Worm (Caenorhabditis elegans): Measurements from ENCODE around the gene twk-9.
A peak's percentile ranks its signal among the peaks of the same experiment; 100 is the strongest.

The twk-9 gene

DNA sequence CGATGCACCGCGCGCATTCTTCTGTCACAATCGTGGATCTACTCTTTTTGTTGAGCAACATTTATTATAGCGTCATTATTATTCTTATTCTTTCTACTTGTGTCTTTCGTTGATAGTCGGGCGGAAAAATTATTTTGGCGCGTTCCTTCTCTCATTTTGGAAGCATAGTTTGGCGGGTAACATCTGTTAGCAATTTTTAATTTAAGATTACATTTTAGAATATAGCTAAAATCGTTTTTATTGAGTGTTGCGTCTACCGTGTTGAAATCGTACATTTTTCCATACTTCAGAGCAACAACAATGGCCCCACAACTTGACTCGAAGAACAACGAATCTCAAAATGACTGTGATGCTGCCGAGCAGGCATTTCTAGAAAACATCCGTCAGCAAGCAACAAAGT lies 2.3 kb upstream of the twk-9 start, which contains the start of gene sdz-36:
TSS of gene sdz-36 (plus strand) at position 301 of the 400 bp plus-strand sequence.
- TF ChIP-seq snpc-4 (tag; optimal IDR thresholded peaks at IDR 0.05) (no peak), lin-15B (tag; optimal IDR thresholded peaks at IDR 0.05) (no peak), nhr-43 (tag; optimal IDR thresholded peaks at IDR 0.05; ENCODE audit: poor library complexity, severe bottlenecking) (no peak), mdl-1 (tag; optimal IDR thresholded peaks at IDR 0.05) (no peak), fos-1 (tag; optimal IDR thresholded peaks at IDR 0.05) (no peak), nhr-67 (tag; optimal IDR thresholded peaks at IDR 0.05) (no peak)

DNA sequence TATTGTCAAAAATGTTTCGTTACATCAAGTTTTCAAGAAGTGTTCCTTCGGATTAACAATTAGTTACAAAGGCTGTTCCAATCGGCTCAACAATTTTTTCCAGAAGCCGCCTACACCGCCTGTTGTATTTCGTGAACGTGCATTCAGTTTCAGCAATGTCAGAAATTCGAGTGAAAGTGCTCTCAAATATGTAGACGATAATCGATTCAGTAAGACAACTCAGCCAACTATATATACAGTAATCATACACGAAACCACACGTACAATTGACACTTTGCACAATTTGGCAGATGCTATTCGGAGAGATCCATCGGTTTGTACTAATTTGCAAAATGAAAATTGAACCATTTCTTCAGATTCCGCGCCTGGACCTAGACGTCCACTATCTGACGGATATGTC lies 3.5 kb downstream of the twk-9 start:
- TF ChIP-seq nhr-12 (tag; optimal IDR thresholded peaks at IDR 0.05) (no peak), fkh-2 (tag; optimal IDR thresholded peaks at IDR 0.05) (no peak), mdl-1 (tag; optimal IDR thresholded peaks at IDR 0.05) (no peak), eor-1 (tag; optimal IDR thresholded peaks at IDR 0.05) (no peak), snpc-4 (tag; optimal IDR thresholded peaks at IDR 0.05) (no peak), nhr-28 (tag; optimal IDR thresholded peaks at IDR 0.05) (no peak), egl-27 (tag; optimal IDR thresholded peaks at IDR 0.05) (no peak), ceh-82 (tag; optimal IDR thresholded peaks at IDR 0.05) (no peak), nhr-43 (tag; optimal IDR thresholded peaks at IDR 0.05; ENCODE audit: poor library complexity, severe bottlenecking) (no peak), pha-4 (tag; optimal IDR thresholded peaks at IDR 0.05) (no peak), elt-1 (tag; optimal IDR thresholded peaks at IDR 0.05) (no peak), hmg-11 (tag; optimal IDR thresholded peaks at IDR 0.05) (no peak), fos-1 (tag; optimal IDR thresholded peaks at IDR 0.05) (no peak), lin-15B (tag; optimal IDR thresholded peaks at IDR 0.05) (no peak), ZK546.5 (tag; optimal IDR thresholded peaks at IDR 0.05) (no peak)

DNA sequence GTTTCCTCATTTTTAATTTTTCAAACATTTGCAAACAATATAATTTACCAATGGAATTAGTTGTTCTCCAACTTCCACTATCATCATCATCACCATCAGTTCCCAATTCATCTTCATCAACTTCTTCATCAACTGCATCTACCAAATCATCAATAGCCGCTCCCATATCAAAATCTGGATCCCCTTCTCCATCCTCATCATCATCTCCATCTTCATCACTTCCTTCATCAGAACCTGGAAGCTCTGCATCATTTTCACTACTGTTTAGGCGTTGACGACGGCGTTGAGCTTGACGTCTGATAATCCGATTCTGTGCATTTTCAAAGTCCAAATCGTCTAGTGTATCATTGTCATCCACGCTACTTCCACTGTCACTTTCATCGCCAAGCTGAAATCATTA lies 4.9 kb downstream of the twk-9 start:
- TF ChIP-seq fkh-10 (GFP tag; optimal IDR thresholded peaks at IDR 0.05) = no peak
- TF ChIP-seq zag-1 (tag; optimal IDR thresholded peaks at IDR 0.05) = no peak
- no peak for TF ChIP-seq skn-1 (tag; optimal IDR thresholded peaks at IDR 0.05)
- TF ChIP-seq unc-39 (tag; optimal IDR thresholded peaks at IDR 0.05) = no peak
- no peak for TF ChIP-seq daf-12 (tag; optimal IDR thresholded peaks at IDR 0.05)
- TF ChIP-seq ceh-16 (tag; optimal IDR thresholded peaks at IDR 0.05) = no peak
- TF ChIP-seq ceh-82 (tag; optimal IDR thresholded peaks at IDR 0.05) = no peak
- no peak for TF ChIP-seq elt-1 (tag; optimal IDR thresholded peaks at IDR 0.05)

DNA sequence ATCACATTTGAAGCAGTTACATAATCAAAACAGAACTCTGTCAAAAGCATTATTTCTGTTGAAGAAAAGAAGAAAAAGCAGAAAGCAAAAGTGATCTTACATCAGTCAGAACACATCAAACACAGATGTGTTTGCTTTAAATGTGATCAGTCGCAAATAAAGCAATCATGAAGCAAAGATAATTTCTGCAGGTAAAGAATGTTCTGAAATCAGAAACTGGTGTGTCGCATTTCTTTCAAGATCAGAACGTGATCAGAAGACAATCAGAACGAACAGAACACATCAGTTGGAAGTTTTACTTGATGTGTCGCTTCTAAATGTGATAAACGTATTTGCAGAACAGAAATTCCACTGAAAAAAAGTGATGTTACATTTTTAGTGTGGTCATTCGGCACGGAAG lies 6.1 kb downstream of the twk-9 start:
- TF ChIP-seq nhr-23 (tag; optimal IDR thresholded peaks at IDR 0.05) = no peak
- TF ChIP-seq pha-4 (tag; optimal IDR thresholded peaks at IDR 0.05) = peak; percentile 22

DNA sequence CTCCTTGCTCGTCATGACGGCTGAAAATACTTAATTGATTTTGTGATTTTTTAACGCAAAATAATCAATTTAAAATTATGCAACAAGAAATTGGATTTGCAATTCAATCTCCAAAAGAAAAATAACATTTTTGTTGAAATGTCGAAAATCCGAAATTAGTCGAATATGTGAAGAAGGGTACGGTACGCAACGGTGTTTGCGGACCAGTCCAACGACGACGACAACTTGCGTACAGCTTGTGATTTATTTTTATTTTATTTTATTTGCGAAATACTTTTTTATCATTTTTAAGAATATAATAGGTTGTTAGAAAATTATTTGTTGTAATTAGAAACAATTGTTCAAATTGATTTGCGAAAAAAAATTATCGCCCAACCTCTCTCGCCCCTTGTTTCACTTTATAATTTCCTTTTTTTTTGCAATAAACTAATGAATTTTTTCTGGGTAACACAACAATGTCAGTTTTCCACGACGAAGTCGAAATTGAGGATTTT lies 13.8 kb downstream of the twk-9 start, which contains the start of the genes dcaf-1 and dph-3:
TSS of gene dcaf-1 (minus strand) at position 20 of the 494 bp plus-strand sequence.
TSS of gene dph-3 (plus strand) at position 444 of the 494 bp plus-strand sequence.
- TF ChIP-seq ztf-4 (tag; optimal IDR thresholded peaks at IDR 0.05) = no peak
- TF ChIP-seq ceh-82 (tag; optimal IDR thresholded peaks at IDR 0.05) = no peak
- peak; percentile 14 for TF ChIP-seq elt-2 (tag; optimal IDR thresholded peaks at IDR 0.05)
- TF ChIP-seq daf-12 (tag; optimal IDR thresholded peaks at IDR 0.05) = no peak
- TF ChIP-seq aly-2 (tag; optimal IDR thresholded peaks at IDR 0.05) = no peak
- no peak for TF ChIP-seq nhr-28 (tag; optimal IDR thresholded peaks at IDR 0.05)
- no peak for TF ChIP-seq lsy-12 (tag; optimal IDR thresholded peaks at IDR 0.05)
- TF ChIP-seq egl-5 (tag; optimal IDR thresholded peaks at IDR 0.05) = peak; percentile 69
- TF ChIP-seq lin-15B (tag; optimal IDR thresholded peaks at IDR 0.05) = peak; percentile 48
- TF ChIP-seq nhr-67 (tag; optimal IDR thresholded peaks at IDR 0.05) = no peak
- no peak for TF ChIP-seq ceh-28 (tag; optimal IDR thresholded peaks at IDR 0.05)
- no peak for TF ChIP-seq nhr-76 (tag; optimal IDR thresholded peaks at IDR 0.05)
- no peak for TF ChIP-seq ceh-9 (tag; optimal IDR thresholded peaks at IDR 0.05)
- TF ChIP-seq egl-27 (tag; optimal IDR thresholded peaks at IDR 0.05) = no peak
- TF ChIP-seq ZK546.5 (tag; optimal IDR thresholded peaks at IDR 0.05) = no peak
- TF ChIP-seq ztf-11 (tag; optimal IDR thresholded peaks at IDR 0.05) = no peak
- TF ChIP-seq pqm-1 (tag; optimal IDR thresholded peaks at IDR 0.05) = no peak
- TF ChIP-seq fos-1 (tag; optimal IDR thresholded peaks at IDR 0.05) = no peak
- TF ChIP-seq eor-1 (tag; optimal IDR thresholded peaks at IDR 0.05) = no peak
- TF ChIP-seq tbx-2 (tag; optimal IDR thresholded peaks at IDR 0.05) = no peak
- TF ChIP-seq snpc-4 (tag; optimal IDR thresholded peaks at IDR 0.05) = no peak
- TF ChIP-seq nhr-77 (tag; optimal IDR thresholded peaks at IDR 0.05) = no peak
- no peak for TF ChIP-seq ama-1 (optimal IDR thresholded peaks at IDR 0.05)
- TF ChIP-seq elt-1 (tag; optimal IDR thresholded peaks at IDR 0.05) = no peak
- TF ChIP-seq zag-1 (tag; optimal IDR thresholded peaks at IDR 0.05) = no peak
- peak; percentile 22 for TF ChIP-seq nhr-23 (tag; optimal IDR thresholded peaks at IDR 0.05)
- peak; percentile 58 for TF ChIP-seq pha-4 (tag; optimal IDR thresholded peaks at IDR 0.05)
- TF ChIP-seq jun-1 (tag; optimal IDR thresholded peaks at IDR 0.05) = no peak
- TF ChIP-seq unc-39 (tag; optimal IDR thresholded peaks at IDR 0.05) = no peak
- TF ChIP-seq hmg-11 (tag; optimal IDR thresholded peaks at IDR 0.05) = peak; percentile 35
- TF ChIP-seq mdl-1 (tag; optimal IDR thresholded peaks at IDR 0.05) = no peak
- no peak for TF ChIP-seq nhr-25 (tag; optimal IDR thresholded peaks at IDR 0.05)
- no peak for TF ChIP-seq nhr-237 (tag; optimal IDR thresholded peaks at IDR 0.05)
- TF ChIP-seq elt-3 (tag; optimal IDR thresholded peaks at IDR 0.05) = no peak
- no peak for TF ChIP-seq nhr-12 (tag; optimal IDR thresholded peaks at IDR 0.05)
- no peak for TF ChIP-seq mml-1 (tag; optimal IDR thresholded peaks at IDR 0.05)
- no peak for TF ChIP-seq unc-62 (GFP tag; optimal IDR thresholded peaks at IDR 0.05)
- no peak for TF ChIP-seq nhr-43 (tag; optimal IDR thresholded peaks at IDR 0.05; ENCODE audit: poor library complexity, severe bottlenecking)
- peak; percentile 80 for TF ChIP-seq skn-1 (tag; optimal IDR thresholded peaks at IDR 0.05)
